Fruit fly (Drosophila melanogaster) whole organism, embryonic: ENCODE results near the gene Arl8.

Experiments used
- Asciz ChIP-seq: fragments of 200-800 bp; sonication (Bioruptor generic); optimal IDR thresholded peaks from 2 replicates; lab custom pipeline; 2017; ENCODE audit warnings: missing biosample characterization, mild to moderate bottlenecking, missing genetic modification characterization, missing genetic modification reagents
- Awh ChIP-seq: fragments of 200-800 bp; sonication (Bioruptor generic); IDR thresholded peaks from 2 replicates; pipeline ENCODE4, ENCODE4 v1.3.6; 2022; ENCODE audit warnings: missing biosample characterization, missing genetic modification characterization
- CG1024 ChIP-seq: fragments of 200-800 bp; sonication (Bioruptor generic); IDR thresholded peaks from 2 replicates; pipeline ENCODE4 v1.3.6; 2022; ENCODE audit warnings: missing biosample characterization, missing genetic modification characterization
- CG10543 ChIP-seq: fragments of 200-800 bp; sonication (Bioruptor generic); optimal IDR thresholded peaks from 3 replicates; lab custom pipeline; 2017; ENCODE audit warnings: missing biosample characterization, mild to moderate bottlenecking, missing genetic modification characterization, moderate library complexity
- CG11504 ChIP-seq: fragments of 200-800 bp; sonication (Bioruptor generic); optimal IDR thresholded peaks from 3 replicates; lab custom pipeline; 2019; ENCODE audit warnings: missing biosample characterization, mild to moderate bottlenecking, missing genetic modification characterization, moderate library complexity
- CG1233 ChIP-seq: fragments of 200-800 bp; sonication (Bioruptor generic); optimal IDR thresholded peaks from 4 replicates; lab custom pipeline; 2018; ENCODE audit warnings: missing biosample characterization, mild to moderate bottlenecking, missing genetic modification characterization
- CG12769 ChIP-seq: fragments of 200-800 bp; sonication (Bioruptor generic); optimal IDR thresholded peaks from 2 replicates; lab custom pipeline; 2019; ENCODE audit warnings: missing biosample characterization, mild to moderate bottlenecking, missing genetic modification characterization, moderate library complexity
- CG16779 ChIP-seq: fragments of 200-800 bp; sonication (Bioruptor generic); IDR thresholded peaks from 2 replicates; pipeline ENCODE4 v1.3.6; 2022; ENCODE audit warnings: missing biosample characterization, missing genetic modification characterization
- CG16863 ChIP-seq: fragments of 200-800 bp; sonication (Bioruptor generic); optimal IDR thresholded peaks from 3 replicates; lab custom pipeline; 2016; ENCODE audit warnings: missing biosample characterization, missing genetic modification characterization
- CG17328 ChIP-seq: fragments of 200-800 bp; sonication (Bioruptor generic); IDR thresholded peaks from 2 replicates; pipeline ENCODE4 v1.3.6; 2022; ENCODE audit warnings: missing biosample characterization, missing genetic modification characterization
- CG17361 ChIP-seq: fragments of 200-800 bp; sonication (Bioruptor generic); IDR thresholded peaks from 3 replicates; pipeline ENCODE4 v1.3.6; 2022; ENCODE audit warnings: missing biosample characterization, missing genetic modification characterization
- CG32772 ChIP-seq: fragments of 200-800 bp; sonication (Bioruptor generic); IDR thresholded peaks from 2 replicates; pipeline ENCODE4 v1.3.6; 2022; ENCODE audit warnings: missing biosample characterization, missing genetic modification characterization
- CG3281 ChIP-seq: fragments of 200-800 bp; sonication (Bioruptor generic); optimal IDR thresholded peaks from 3 replicates; lab custom pipeline; 2017; ENCODE audit warnings: missing biosample characterization, mild to moderate bottlenecking, missing genetic modification characterization
- CG5180 ChIP-seq: fragments of 200-800 bp; sonication (Bioruptor generic); optimal IDR thresholded peaks from 3 replicates; lab custom pipeline; 2017; ENCODE audit warnings: missing biosample characterization, missing genetic modification characterization, mild to moderate bottlenecking, moderate library complexity, missing genetic modification reagents
- CG8388 ChIP-seq: fragments of 200-800 bp; sonication (Bioruptor generic); optimal IDR thresholded peaks from 2 replicates; lab custom pipeline; 2019; ENCODE audit warnings: missing biosample characterization, mild to moderate bottlenecking, missing genetic modification characterization, moderate library complexity
- CG8478 ChIP-seq: fragments of >200 bp; optimal IDR thresholded peaks from 2 replicates; lab custom pipeline; 2018
- CG9215 ChIP-seq: fragments of 200-800 bp; sonication (Bioruptor generic); IDR thresholded peaks from 2 replicates; pipeline ENCODE4 v1.3.6; 2022; ENCODE audit warnings: missing biosample characterization, missing genetic modification characterization
- Camta ChIP-seq: fragments of 200-800 bp; sonication (Bioruptor generic); optimal IDR thresholded peaks from 2 replicates; lab custom pipeline; 2016; ENCODE audit warnings: missing biosample characterization, missing genetic modification characterization
- Dad ChIP-seq: fragments of 200-800 bp; sonication (Bioruptor generic); optimal IDR thresholded peaks from 3 replicates; lab custom pipeline; 2016; ENCODE audit warnings: missing biosample characterization, missing genetic modification characterization
- Dip3 ChIP-seq: fragments of 200-800 bp; sonication (Bioruptor generic); optimal IDR thresholded peaks from 3 replicates; lab custom pipeline; 2016; ENCODE audit warnings: missing biosample characterization, missing genetic modification characterization
- GATAe ChIP-seq: fragments of 200-800 bp; sonication (Bioruptor generic); conservative IDR thresholded peaks from 2 replicates; pipeline ENCODE4 v1.3.6; 2022; ENCODE audit warnings: missing biosample characterization, missing genetic modification characterization
- Med ChIP-seq: fragments of 200-800 bp; sonication (Bioruptor generic); peaks from one replicate; lab custom pipeline; 2016; ENCODE audit warnings: missing biosample characterization, missing genetic modification characterization, mild to moderate bottlenecking, inconsistent platforms, moderate library complexity
- NC2β ChIP-seq: fragments of 200-800 bp; sonication (Bioruptor generic); optimal IDR thresholded peaks from 2 replicates; lab custom pipeline; 2016; ENCODE audit warnings: missing biosample characterization, missing genetic modification characterization
- Rx ChIP-seq: fragments of 200-800 bp; sonication (Bioruptor generic); IDR thresholded peaks from 2 replicates; pipeline ENCODE4 v1.3.6; 2022; ENCODE audit warnings: missing biosample characterization, missing genetic modification characterization
- Scr ChIP-seq: fragments of 200-800 bp; sonication (Bioruptor generic); IDR thresholded peaks from 2 replicates; pipeline ENCODE4 v1.3.6; 2022; ENCODE audit warnings: missing biosample characterization, missing genetic modification characterization; ENCODE audit not compliant: partially characterized antibody
- Sox100B ChIP-seq: fragments of 200-800 bp; sonication (Bioruptor generic); optimal IDR thresholded peaks from 3 replicates; lab custom pipeline; 2018; ENCODE audit warnings: missing biosample characterization, mild to moderate bottlenecking, missing genetic modification characterization
- Stat92E ChIP-seq, 3 experiments: fragments of >200 bp in 2 of 3; fragments of 200-800 bp in 1 of 3; sonication (Bioruptor generic) in 1 of 3; optimal IDR thresholded peaks; 2 replicates each; lab custom pipeline; 2017 to 2019; ENCODE audit warnings: missing biosample characterization in 3 of 3, missing genetic modification characterization in 3 of 3, mild to moderate bottlenecking in 1 of 3, moderate library complexity in 1 of 3
- Usf ChIP-seq: fragments of 200-800 bp; sonication (Bioruptor generic); optimal IDR thresholded peaks from 2 replicates; lab custom pipeline; 2017; ENCODE audit warnings: missing genotype, missing biosample characterization, missing genetic modification characterization
- ara ChIP-seq: fragments of 200-800 bp; sonication (Bioruptor generic); IDR thresholded peaks from 2 replicates; pipeline ENCODE4 v1.3.6; 2022; ENCODE audit warnings: missing biosample characterization, missing genetic modification characterization
- ase ChIP-seq: fragments of 200-800 bp; sonication (Bioruptor generic); IDR thresholded peaks from 3 replicates; pipeline ENCODE4 v1.3.6; 2022; ENCODE audit warnings: missing biosample characterization, missing genetic modification characterization
- bigmax ChIP-seq: fragments of 200-800 bp; sonication (Bioruptor generic); optimal IDR thresholded peaks from 2 replicates; lab custom pipeline; 2018; ENCODE audit warnings: missing biosample characterization, mild to moderate bottlenecking, missing genetic modification characterization
- crc ChIP-seq: fragments of 200-800 bp; sonication (Bioruptor generic); optimal IDR thresholded peaks from 2 replicates; lab custom pipeline; 2016; ENCODE audit warnings: missing biosample characterization, missing genetic modification characterization
- dimm ChIP-seq: fragments of 200-800 bp; sonication (Bioruptor generic); IDR thresholded peaks from 2 replicates; pipeline ENCODE4 v1.3.6; 2022; ENCODE audit warnings: missing biosample characterization, missing genetic modification characterization
- fd102C ChIP-seq: fragments of 200-800 bp; sonication (Bioruptor generic); optimal IDR thresholded peaks from 2 replicates; lab custom pipeline; 2018; ENCODE audit warnings: missing biosample characterization, mild to moderate bottlenecking, missing genetic modification characterization, moderate library complexity
- gt ChIP-seq: fragments of 200-800 bp; sonication (Bioruptor generic); IDR thresholded peaks from 2 replicates; pipeline ENCODE4 v1.3.6; 2022; ENCODE audit warnings: missing biosample characterization, missing genetic modification characterization
- hkb ChIP-seq, 2 experiments: fragments of 200-800 bp in 1 of 2; fragments of >200 bp in 1 of 2; sonication (Bioruptor generic) in 1 of 2; IDR thresholded peaks in 1 of 2; optimal IDR thresholded peaks in 1 of 2; 2 replicates each; pipeline versions ENCODE4 v1.3.6 to Lab custom; 2017 to 2022; ENCODE audit warnings: missing biosample characterization in 1 of 2, missing genetic modification characterization in 1 of 2
- kah ChIP-seq: fragments of 200-800 bp; sonication (Bioruptor generic); optimal IDR thresholded peaks from 2 replicates; lab custom pipeline; 2018; ENCODE audit warnings: missing biosample characterization, mild to moderate bottlenecking, missing genetic modification characterization
- mirr ChIP-seq: fragments of 200-800 bp; sonication (Bioruptor generic); optimal IDR thresholded peaks from 3 replicates; lab custom pipeline; 2018; ENCODE audit warnings: missing biosample characterization, mild to moderate bottlenecking, missing genetic modification characterization
- nau ChIP-seq: fragments of 200-800 bp; sonication (Bioruptor generic); optimal IDR thresholded peaks from 3 replicates; lab custom pipeline; 2017; ENCODE audit warnings: missing biosample characterization, mild to moderate bottlenecking, missing genetic modification characterization, missing genetic modification reagents
- pb ChIP-seq: fragments of 200-800 bp; sonication (Bioruptor generic); optimal IDR thresholded peaks from 3 replicates; lab custom pipeline; 2016; ENCODE audit warnings: missing biosample characterization, missing genetic modification characterization
- ranshi ChIP-seq: fragments of 200-800 bp; sonication (Bioruptor generic); IDR thresholded peaks from 2 replicates; pipeline ENCODE4 v1.3.6; 2022; ENCODE audit warnings: missing biosample characterization, missing genetic modification characterization
- run ChIP-seq: fragments of 200-800 bp; sonication (Bioruptor generic); optimal IDR thresholded peaks from 3 replicates; lab custom pipeline; 2018; ENCODE audit warnings: missing biosample characterization, mild to moderate bottlenecking, missing genetic modification characterization
- scrt ChIP-seq: fragments of 200-800 bp; sonication (Bioruptor generic); optimal IDR thresholded peaks from 2 replicates; lab custom pipeline; 2018; ENCODE audit warnings: missing biosample characterization, mild to moderate bottlenecking, missing genetic modification characterization, moderate library complexity
- sima ChIP-seq: fragments of 200-800 bp; sonication (Bioruptor generic); optimal IDR thresholded peaks from 2 replicates; lab custom pipeline; 2016; ENCODE audit warnings: missing biosample characterization, missing genetic modification characterization
- slbo ChIP-seq: fragments of 200-800 bp; sonication (Bioruptor generic); IDR thresholded peaks from 2 replicates; pipeline ENCODE4 v1.3.6; 2022; ENCODE audit warnings: missing biosample characterization, missing genetic modification characterization
- sob ChIP-seq: fragments of 200-800 bp; sonication (Bioruptor generic); IDR thresholded peaks from 2 replicates; pipeline ENCODE4 v1.3.6; 2022; ENCODE audit warnings: missing biosample characterization, missing genetic modification characterization
- sqz ChIP-seq: fragments of 200-800 bp; sonication (Bioruptor generic); optimal IDR thresholded peaks from 3 replicates; lab custom pipeline; 2018; ENCODE audit warnings: missing biosample characterization, mild to moderate bottlenecking, missing genetic modification characterization
- zf30C ChIP-seq: fragments of 200-800 bp; sonication (Bioruptor generic); optimal IDR thresholded peaks from 3 replicates; lab custom pipeline; 2018; ENCODE audit warnings: missing biosample characterization, mild to moderate bottlenecking, missing genetic modification characterization

Arl8 gene

dm6 chr3R:8112880-8113832 lies 13.2 kb upstream of the Arl8 start:
- peak; percentile 52 for TF ChIP-seq crc (GFP tag; lab: Kevin White, UChicago)
- peak; percentile 69 for TF ChIP-seq zf30C (GFP tag; lab: Kevin White, UChicago)
- TF ChIP-seq GATAe (GFP tag; lab: Robert Waterston, UW), result no peak
- peak; percentile 97 for TF ChIP-seq Med
- TF ChIP-seq slbo, result peak; percentile 70
- TF ChIP-seq Asciz (GFP tag; lab: Kevin White, UChicago), result peak; percentile 76
- TF ChIP-seq Usf, result peak; percentile 44
- peak; percentile 78 for TF ChIP-seq CG16863 (GFP tag; lab: Kevin White, UChicago)
- peak; percentile 40; the same call in 1 of the 2 replicates for TF ChIP-seq Awh (GFP tag; lab: Robert Waterston, UW)
- TF ChIP-seq CG17361, result peak; percentile 90
- peak; percentile 21; the same call in 1 of the 2 replicates for TF ChIP-seq ara (GFP tag; lab: Robert Waterston, UW)
- no peak for TF ChIP-seq CG1024 (GFP tag; lab: Robert Waterston, UW)
- TF ChIP-seq ranshi (GFP tag; lab: Robert Waterston, UW), result peak; percentile 54; the same call in 1 of the 2 replicates
- TF ChIP-seq Dad, result peak; percentile 71
- no peak for TF ChIP-seq hkb (optimal IDR thresholded peaks at IDR 0.05; lab: Kevin White, UChicago)
- TF ChIP-seq hkb (GFP tag; IDR thresholded peaks at IDR 0.05; lab: Robert Waterston, UW), result peak; percentile 78
- no peak for TF ChIP-seq gt (GFP tag; lab: Robert Waterston, UW)
- peak; percentile 59 for TF ChIP-seq CG9215 (GFP tag; lab: Robert Waterston, UW)
- TF ChIP-seq Camta (GFP tag; lab: Kevin White, UChicago), result peak; percentile 62
- peak; percentile 22 for TF ChIP-seq CG12769 (tag; lab: Kevin White, UChicago)
- no peak for TF ChIP-seq bigmax (GFP tag; lab: Kevin White, UChicago)
- TF ChIP-seq Rx (GFP tag; lab: Robert Waterston, UW), result no peak
- peak; percentile 71 for TF ChIP-seq run (tag; lab: Kevin White, UChicago)
- peak; percentile 83 for TF ChIP-seq CG8388 (GFP tag; lab: Kevin White, UChicago)
- TF ChIP-seq Stat92E (GFP tag; optimal IDR thresholded peaks at IDR 0.05; lab: Kevin White, UChicago), result no peak
- TF ChIP-seq CG3281 (GFP tag; lab: Kevin White, UChicago), result peak; percentile 85
- TF ChIP-seq scrt (GFP tag; lab: Kevin White, UChicago), result peak; percentile 63
- no peak for TF ChIP-seq sqz (GFP tag; lab: Kevin White, UChicago)
- TF ChIP-seq CG1233 (GFP tag; lab: Kevin White, UChicago), result peak; percentile 59
- TF ChIP-seq CG17328, result peak; percentile 65
- no peak for TF ChIP-seq CG10543 (GFP tag; lab: Kevin White, UChicago)
- TF ChIP-seq fd102C (GFP tag; lab: Kevin White, UChicago), result peak; percentile 2
- TF ChIP-seq Scr (GFP tag; lab: Robert Waterston, UW), result no peak
- peak; percentile 76 for TF ChIP-seq NC2β (GFP tag; lab: Kevin White, UChicago)
- peak; percentile 68 for TF ChIP-seq pb (GFP tag; lab: Kevin White, UChicago)
- peak; percentile 64 for TF ChIP-seq nau (GFP tag; lab: Kevin White, UChicago)
- peak; percentile 67 for TF ChIP-seq Dip3
- TF ChIP-seq dimm (GFP tag; lab: Robert Waterston, UW), result peak; percentile 25; the same call in 1 of the 2 replicates
- no peak for TF ChIP-seq sob (GFP tag; lab: Robert Waterston, UW)
- peak; percentile 85 for TF ChIP-seq CG11504 (tag; lab: Kevin White, UChicago)
- peak; percentile 87 for TF ChIP-seq Sox100B (GFP tag; lab: Kevin White, UChicago)
- TF ChIP-seq mirr (GFP tag; lab: Kevin White, UChicago), result no peak
- no peak for TF ChIP-seq CG32772 (GFP tag; lab: Robert Waterston, UW)
- no peak for TF ChIP-seq CG16779 (GFP tag; lab: Robert Waterston, UW)
- peak; percentile 72 for TF ChIP-seq CG5180 (GFP tag; lab: Kevin White, UChicago)
- TF ChIP-seq CG8478 (lab: Kevin White, UChicago), result no peak
- peak; percentile 16 for TF ChIP-seq kah
- 0 out of 3 replicates have a peak, but pooled peaks have one; percentile 12 for TF ChIP-seq ase (GFP tag; lab: Robert Waterston, UW)
- peak; percentile 55 for TF ChIP-seq sima
